Worm (Caenorhabditis elegans) whole organism, midembryonic: ENCODE measurements around the gene rpn-1.

Experiments used
- cog-1 ChIP-seq: sonication (generic microtip); optimal IDR thresholded peaks from 2 replicates; lab custom pipeline; 2016; ENCODE audit warnings: missing genetic modification characterization, missing compliant biosample characterization
- flt-1 ChIP-seq: fragments of 200-800 bp; sonication (Bioruptor generic); IDR thresholded peaks from 2 replicates; pipeline ENCODE4 v1.3.6; 2022; ENCODE audit warnings: missing genetic modification characterization, missing compliant biosample characterization
- klf-2 ChIP-seq: fragments of 200-800 bp; sonication (Bioruptor generic); conservative IDR thresholded peaks from 2 replicates; pipeline ENCODE4 v1.3.6; 2022; ENCODE audit warnings: missing genetic modification reagents, missing genetic modification characterization, missing compliant biosample characterization
- med-1 ChIP-seq: sonication (generic microtip); optimal IDR thresholded peaks from 2 replicates; lab custom pipeline; 2017; ENCODE audit warnings: missing genetic modification characterization, mild to moderate bottlenecking, missing compliant biosample characterization, antibody characterized with exemption, missing genetic modification reagents; ENCODE audit not compliant: insufficient read depth
- ref-1 ChIP-seq: fragments of 200-800 bp; sonication (Bioruptor generic); conservative IDR thresholded peaks from 2 replicates; pipeline ENCODE4 v1.3.6; 2022; ENCODE audit warnings: missing genetic modification reagents, missing genetic modification characterization, missing compliant biosample characterization

ce11 chrIV:6879666-6880210 lies 30.0 kb downstream of the rpn-1 start:
- TF ChIP-seq flt-1 (no peak), cog-1 (tag; lab: Kevin White, UChicago) (no peak), med-1 (GFP tag; lab: Kevin White, UChicago) (no peak), klf-2 (GFP tag; lab: Robert Waterston, UW) (no peak), ref-1 (GFP tag; lab: Robert Waterston, UW) (no peak)
